Fruit fly (Drosophila melanogaster) whole organism, larva: ENCODE results near the gene CG46026.

Experiments
- noc ChIP-seq: fragments of 200-800 bp; sonication (Bioruptor generic); optimal IDR thresholded peaks from 3 replicates; lab custom pipeline; 2019; ENCODE audit warnings: missing biosample characterization, mild to moderate bottlenecking, missing genetic modification characterization, moderate library complexity

CG46026 gene

DNA sequence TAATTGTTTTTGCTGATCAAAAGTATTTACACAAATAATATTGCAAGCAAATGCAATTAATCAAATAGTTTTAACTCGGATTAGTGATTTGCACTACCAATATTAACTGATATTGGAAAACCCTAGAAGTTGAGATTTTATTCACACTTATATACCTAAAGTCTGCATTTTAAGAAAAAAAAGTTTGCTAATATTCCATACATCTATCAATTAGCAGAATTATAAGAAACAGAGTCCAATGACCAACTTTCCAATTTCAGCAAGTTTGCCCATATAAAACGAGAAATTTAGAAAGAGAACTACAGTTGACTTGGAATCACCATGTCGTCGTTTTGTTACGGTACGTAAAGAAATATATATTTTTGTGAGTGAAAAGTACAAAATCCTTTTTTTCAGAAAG, at the start of gene CG46026:
Gene CG46026, plus strand, starts transcription at position 301 of the 400 bp plus-strand sequence.
- TF ChIP-seq noc (tag; lab: Kevin White, UChicago), result no peak

DNA sequence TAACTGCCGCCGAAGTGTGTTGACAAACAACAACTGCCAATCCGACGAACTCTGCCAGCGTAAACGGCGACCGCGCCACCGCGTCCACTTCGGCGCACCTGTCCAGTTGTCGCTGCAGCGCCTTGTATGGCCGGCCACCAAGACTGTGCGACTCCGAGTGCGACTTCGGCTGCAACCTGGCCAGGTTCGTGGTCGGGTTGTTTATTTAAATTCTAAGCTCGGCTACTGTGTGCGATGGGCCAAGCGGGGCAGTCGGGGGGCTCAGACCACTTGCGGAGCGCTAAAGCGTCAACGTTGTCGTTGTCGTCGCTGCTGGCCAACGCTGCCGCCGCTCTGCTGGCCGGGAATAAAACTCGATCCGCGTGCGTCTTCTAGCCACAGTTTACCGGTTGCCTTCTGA, 46.8 kb upstream of the CG46026 start, which contains the start of gene Osi9:
Gene Osi9, plus strand, starts transcription at position 375 of the 400 bp plus-strand sequence.
- no peak for TF ChIP-seq noc (tag; lab: Kevin White, UChicago)

DNA sequence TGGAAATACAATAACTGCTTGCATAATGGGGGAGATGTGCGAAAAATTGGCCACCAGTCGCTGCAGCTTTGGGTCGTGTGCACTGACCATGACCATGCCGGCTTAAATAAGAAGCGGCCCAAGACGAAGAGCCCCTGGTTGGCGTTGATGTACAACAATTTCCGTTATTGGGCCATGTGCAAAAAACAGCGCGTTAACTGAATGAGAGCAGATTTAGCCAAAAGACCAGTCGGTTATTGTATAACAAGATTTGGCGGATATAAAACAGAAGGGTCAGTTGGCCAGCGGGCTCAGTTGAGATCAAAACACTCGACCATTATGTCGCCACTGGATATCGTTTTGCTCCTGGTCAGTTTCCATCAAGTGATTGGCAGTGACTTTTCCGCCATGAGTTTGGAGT, 43.0 kb upstream of the CG46026 start, which contains the start of gene Osi10a:
Gene Osi10a, plus strand, starts transcription at position 301 of the 400 bp plus-strand sequence.
- TF ChIP-seq noc (tag; lab: Kevin White, UChicago), result no peak

DNA sequence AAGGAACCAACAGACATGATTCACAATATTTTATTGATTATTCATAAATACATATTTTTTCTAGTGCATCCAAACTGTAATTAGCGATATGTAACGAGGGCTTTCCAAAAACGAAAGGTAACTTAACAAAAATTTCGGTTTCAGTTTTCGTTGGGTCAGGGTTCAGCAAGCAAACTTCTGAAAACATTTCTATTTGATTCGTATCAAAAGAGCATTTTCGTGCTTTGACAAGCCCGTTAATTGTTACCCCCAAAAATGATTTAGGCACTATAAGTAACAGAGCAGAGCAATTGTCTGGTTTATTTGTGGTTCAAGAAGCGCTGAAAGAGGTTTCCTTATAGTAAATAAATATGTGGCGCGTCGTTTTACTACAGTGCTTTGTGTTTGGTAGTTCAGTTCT, 40.8 kb upstream of the CG46026 start, which contains the start of gene Osi10b:
Gene Osi10b, plus strand, starts transcription at position 301 of the 400 bp plus-strand sequence.
- no peak for TF ChIP-seq noc (tag; lab: Kevin White, UChicago)

DNA sequence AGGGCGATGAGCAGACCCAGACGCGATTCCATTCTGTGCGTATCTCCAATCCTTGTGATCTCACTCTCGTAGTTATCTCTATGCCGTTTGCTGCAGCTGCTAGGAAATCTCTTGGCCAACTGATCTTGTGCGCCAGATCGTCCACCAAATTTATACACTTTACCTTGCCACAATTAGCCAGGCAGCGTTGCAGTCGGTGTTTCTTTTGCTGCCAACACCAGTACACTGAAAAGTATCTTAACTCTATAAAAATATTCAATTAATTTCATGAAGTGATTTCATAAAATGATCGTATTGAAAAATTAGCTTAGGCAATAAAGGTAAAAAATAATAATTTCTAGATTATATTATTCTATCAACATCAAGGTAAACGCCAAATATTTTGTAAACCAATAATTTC, 38.0 kb upstream of the CG46026 start, which contains the start of gene Osi11:
Gene Osi11, minus strand, starts transcription at position 101 of the 400 bp plus-strand sequence.
- no peak for TF ChIP-seq noc (tag; lab: Kevin White, UChicago)

DNA sequence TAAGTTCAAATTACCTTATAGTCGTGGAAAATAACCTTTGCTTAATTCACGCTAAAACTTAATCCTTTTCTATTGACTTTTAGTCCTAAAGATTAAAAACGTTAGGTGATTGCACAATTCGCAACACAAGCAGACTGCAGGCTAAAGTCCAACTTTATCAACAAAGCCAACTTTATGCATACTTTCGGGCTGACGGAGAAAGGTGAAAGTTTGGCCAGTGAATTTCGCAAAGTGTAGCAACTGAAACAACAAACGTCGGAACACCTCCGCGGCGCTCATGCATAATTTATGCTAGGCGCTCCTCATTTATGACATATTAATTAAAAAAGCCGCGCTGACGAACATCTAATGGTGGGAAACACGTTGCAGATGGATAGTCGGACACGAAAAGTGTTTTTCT, 36.7 kb upstream of the CG46026 start:
- TF ChIP-seq noc (tag; lab: Kevin White, UChicago), result no peak

DNA sequence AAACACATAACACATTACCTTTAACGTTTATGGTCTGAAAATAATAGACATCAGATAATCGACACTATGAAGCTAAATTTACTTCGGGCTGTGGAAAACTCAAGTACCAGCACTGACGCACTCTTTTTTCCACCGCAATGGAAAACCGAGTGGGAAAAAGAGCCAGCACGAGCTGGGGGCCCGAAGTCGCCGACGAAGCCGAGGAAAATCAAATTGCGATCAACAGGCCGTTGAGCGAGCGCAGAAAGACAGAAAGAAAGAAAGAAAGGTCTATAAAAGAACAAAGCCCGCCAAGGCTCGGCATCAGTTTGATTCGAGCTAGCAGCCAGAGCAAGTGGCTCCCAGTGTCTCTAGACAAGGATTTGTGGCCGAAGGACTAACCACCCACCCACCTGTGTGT, 28.5 kb upstream of the CG46026 start, which contains the start of gene Osi12:
Gene Osi12, plus strand, starts transcription at position 301 of the 400 bp plus-strand sequence.
- TF ChIP-seq noc (tag; lab: Kevin White, UChicago), result no peak

DNA sequence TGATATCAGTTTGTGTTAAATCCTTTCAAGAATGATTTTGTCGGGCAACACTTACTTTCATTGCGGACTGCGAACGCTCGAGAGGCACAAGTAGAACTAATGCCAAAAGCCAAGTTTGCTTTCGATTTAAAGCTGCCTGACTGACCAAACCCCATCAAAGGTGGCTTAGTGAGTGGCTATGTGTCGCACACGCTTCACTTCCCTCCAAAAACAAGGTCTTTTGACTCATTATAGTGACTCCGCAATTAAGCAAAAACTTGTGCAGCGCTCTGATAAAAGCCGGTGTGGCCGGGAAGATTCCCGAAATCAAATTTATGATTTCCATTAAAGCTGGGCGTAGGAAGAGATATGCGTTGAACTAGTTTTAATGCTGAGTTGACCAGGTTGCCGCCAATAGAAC, 21.6 kb upstream of the CG46026 start, which contains the start of gene CG15597:
Gene CG15597, minus strand, starts transcription at position 101 of the 400 bp plus-strand sequence.
- no peak for TF ChIP-seq noc (tag; lab: Kevin White, UChicago)

DNA sequence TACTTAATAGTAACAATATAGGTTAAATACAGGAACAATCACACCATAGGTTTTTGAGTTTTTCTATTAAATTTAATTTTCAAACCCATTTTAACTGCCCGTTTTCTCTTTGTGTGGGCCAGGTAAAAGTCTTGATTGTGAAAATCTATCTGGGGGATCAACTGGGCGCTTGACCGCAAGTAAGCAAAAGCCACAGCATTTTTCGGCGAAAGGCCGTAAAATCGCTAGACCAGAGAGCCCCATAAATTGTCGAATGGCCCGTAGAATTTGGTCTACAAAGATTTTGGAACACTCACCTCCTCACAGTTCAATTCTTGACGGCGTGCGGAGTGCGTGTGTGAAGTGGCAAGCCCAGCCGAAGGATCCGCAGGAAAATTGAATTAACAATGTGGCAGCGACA, 19.3 kb upstream of the CG46026 start, which contains the start of gene CG15594:
Gene CG15594, plus strand, starts transcription at position 301 of the 400 bp plus-strand sequence.
- no peak for TF ChIP-seq noc (tag; lab: Kevin White, UChicago)

DNA sequence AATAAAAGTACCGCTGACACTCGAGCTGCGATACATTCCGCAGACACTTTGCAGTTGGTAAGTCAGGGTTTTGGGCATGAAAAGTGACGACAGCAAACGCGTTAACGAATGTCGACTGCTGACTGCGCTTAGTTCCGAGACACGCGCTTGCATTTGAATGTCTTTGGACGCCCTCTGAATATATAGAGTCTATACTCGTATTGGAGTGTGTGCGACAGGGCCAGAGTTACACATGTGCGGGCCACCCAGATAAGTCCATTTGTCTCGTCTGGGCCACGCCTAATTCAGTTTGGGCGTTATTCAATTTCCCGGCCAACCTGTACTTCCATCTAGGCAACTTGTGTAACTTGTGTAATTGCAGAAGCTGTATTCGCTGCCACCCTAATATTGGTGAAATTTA, 16.4 kb upstream of the CG46026 start:
- no peak for TF ChIP-seq noc (tag; lab: Kevin White, UChicago)

DNA sequence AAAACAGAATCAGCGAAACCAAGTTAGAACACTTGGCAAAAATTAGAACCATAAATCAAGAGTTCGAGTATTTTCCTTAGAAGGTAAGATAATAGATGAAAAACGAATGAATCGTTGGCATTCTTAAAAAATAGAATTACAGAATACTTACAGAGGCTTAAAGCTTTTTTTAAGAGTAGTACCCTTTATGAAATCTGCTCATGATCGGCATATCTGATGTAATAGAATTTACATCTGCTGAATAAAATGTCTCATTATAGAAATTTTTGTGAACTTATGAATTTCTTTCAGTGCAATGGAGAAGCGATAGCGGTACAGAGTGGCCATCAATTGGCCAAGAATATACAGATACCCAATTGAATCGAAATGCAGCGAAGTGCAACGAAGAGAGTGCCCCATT, 15.2 kb upstream of the CG46026 start, which contains the start of gene Osi13:
Gene Osi13, plus strand, starts transcription at position 301 of the 400 bp plus-strand sequence.
- no peak for TF ChIP-seq noc (tag; lab: Kevin White, UChicago)

DNA sequence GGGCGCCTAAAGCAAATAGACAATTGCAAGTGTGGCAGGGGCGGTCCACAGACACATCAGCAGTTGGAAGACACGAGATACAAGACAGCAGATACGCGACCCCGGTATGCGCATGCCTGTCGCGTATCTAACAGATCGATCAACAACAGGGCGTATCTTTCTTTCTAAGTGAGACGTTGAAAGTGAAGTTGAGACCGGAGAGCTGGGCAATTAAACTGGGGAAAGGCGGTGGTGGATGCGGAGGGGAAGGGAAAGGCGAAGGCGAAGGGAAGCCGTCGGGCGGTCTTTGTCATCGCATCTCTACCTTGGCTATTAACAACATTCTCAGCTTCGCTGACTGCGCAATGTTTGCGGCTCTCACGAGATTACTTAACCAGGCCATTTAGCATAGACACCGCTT, 12.6 kb upstream of the CG46026 start:
- no peak for TF ChIP-seq noc (tag; lab: Kevin White, UChicago)

DNA sequence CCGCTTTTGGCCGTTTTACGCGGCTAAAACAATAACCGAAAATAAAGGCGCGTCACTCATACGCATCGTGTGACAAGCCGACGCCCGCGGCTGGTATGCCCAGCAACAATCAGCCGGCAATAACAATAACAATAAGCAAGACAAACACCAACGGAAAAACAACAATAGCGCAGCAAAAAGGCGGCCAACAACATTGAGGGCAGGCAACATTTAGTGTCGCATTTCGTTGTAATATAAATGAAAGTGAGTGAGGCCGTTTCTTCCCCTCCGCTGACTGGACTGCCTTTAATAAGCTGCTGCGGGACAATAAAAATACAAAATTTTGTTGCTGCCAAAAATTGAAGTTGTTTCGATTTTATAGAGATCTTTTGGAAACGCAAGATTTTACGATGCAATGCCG, 9.5 kb upstream of the CG46026 start:
- no peak for TF ChIP-seq noc (tag; lab: Kevin White, UChicago)

DNA sequence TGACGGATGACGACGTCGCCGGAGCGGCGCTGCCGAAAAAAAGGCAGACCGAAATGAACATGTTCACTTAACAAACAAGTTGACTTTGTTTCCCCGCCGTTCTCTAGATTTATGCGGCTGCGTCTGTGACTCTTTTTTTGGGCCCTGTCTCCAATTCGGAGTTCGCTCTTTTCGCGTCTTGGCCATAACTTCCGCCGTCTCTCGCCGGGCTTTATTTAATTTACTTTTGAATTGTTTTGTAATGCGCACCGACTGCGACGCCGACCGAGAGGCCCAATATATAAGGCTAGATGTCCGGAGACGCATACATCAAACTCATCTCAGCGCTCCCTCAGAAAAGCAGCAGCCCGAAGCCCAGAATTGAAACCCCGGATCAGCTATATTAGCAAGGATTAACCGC, 7.9 kb upstream of the CG46026 start, which contains the start of gene Osi14:
Gene Osi14, plus strand, starts transcription at position 301 of the 400 bp plus-strand sequence.
- no peak for TF ChIP-seq noc (tag; lab: Kevin White, UChicago)

DNA sequence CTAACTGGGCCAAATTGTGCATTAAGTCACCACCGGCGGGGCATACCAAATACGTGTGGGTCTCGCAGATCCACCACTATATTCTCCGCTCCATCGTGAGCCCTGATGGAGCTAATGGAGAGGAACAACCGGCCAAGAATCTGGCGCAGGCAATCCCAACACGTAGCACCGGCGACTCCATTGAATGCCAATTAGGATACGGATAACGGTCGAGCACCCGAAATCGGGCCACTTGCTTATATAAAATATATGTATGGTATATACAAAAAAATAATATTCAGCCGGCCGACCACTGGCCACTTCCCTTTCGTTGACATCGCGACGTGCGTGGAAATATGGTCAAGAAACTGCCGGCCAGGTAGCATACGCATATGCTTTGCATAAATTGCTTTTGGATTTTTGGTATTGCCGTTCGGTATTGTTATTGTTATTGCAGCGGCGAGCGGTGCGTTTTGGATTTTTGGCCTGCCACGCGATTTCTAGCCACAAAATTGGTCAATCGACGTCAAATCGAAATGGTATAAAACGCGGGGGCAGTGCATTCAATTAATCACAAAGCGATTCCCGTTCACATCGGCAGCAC, 5.3 kb upstream of the CG46026 start, which contains the start of gene Osi15:
Gene Osi15, plus strand, starts transcription at position 548 of the 583 bp plus-strand sequence.
- no peak for TF ChIP-seq noc (tag; lab: Kevin White, UChicago)

DNA sequence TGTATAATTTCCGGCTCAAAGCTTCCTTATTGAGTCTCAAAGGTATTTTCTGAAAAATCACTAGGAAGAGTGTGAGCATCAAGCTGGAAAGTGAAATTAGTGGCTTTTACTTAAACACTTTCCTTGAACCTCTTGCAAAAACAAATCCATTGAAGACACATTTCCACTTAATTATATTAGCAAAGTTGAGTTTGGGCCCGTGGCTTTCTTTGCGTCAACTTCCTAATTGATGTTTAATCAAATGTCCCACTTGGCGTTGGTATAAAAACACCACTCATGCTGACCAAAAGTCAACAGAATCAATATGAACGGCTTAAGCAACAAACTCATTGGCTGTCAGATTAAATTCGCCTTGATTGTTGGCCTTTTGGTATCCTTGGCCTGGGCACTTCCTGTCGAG, 2.9 kb upstream of the CG46026 start, which contains the start of gene CG46396:
Gene CG46396, plus strand, starts transcription at position 301 of the 400 bp plus-strand sequence.
- no peak for TF ChIP-seq noc (tag; lab: Kevin White, UChicago)

DNA sequence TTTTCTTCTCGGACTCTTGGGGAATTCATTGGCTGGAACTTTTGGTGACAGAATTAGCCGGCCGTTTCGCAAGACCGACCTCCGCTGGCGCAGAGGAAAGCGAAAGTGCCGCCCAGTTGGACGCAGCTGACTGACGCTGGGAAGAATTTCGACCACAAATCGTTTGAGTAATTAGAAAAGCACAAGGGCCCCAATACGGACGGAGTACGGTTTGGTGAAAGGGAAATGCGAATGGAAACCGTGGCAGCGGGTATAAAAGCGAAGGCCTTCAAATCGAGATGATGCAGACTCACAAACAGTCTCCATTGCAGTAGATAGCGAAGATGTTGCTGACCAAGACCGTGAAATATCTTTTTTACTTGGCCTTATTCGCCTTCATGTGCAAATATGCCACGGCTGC, 1.7 kb upstream of the CG46026 start, which contains the start of gene Osi16:
Gene Osi16, plus strand, starts transcription at position 301 of the 400 bp plus-strand sequence.
- no peak for TF ChIP-seq noc (tag; lab: Kevin White, UChicago)
